Fruit fly (Drosophila melanogaster) whole organism, embryonic: ENCODE measurements around the gene CG6015.

Experiments used
- Abd-B ChIP-seq: fragments of 200-800 bp; sonication (Bioruptor generic); optimal IDR thresholded peaks from 2 replicates; lab custom pipeline; 2018; ENCODE audit warnings: missing biosample characterization, mild to moderate bottlenecking, missing genetic modification characterization, moderate library complexity
- Ada2b ChIP-seq: fragments of 200-800 bp; sonication (Bioruptor generic); IDR thresholded peaks from 2 replicates; pipeline ENCODE4 v1.3.6; 2022; ENCODE audit warnings: missing biosample characterization, missing genetic modification characterization
- Aef1 ChIP-seq: fragments of 200-800 bp; sonication (Bioruptor generic); IDR thresholded peaks from 3 replicates; pipeline ENCODE4 v1.3.6; 2022; ENCODE audit warnings: missing biosample characterization, missing genetic modification characterization
- Atf3 ChIP-seq: fragments of 200-800 bp; sonication (Bioruptor generic); optimal IDR thresholded peaks from 3 replicates; lab custom pipeline; 2016; ENCODE audit warnings: missing biosample characterization, missing genetic modification characterization
- BEAF-32 ChIP-seq: fragments of 200-800 bp; sonication (Bioruptor generic); optimal IDR thresholded peaks from 3 replicates; lab custom pipeline; 2017; ENCODE audit warnings: missing biosample characterization, missing genetic modification characterization, mild to moderate bottlenecking, moderate library complexity, missing genetic modification reagents
- CG11247 ChIP-seq: fragments of 200-800 bp; sonication (Bioruptor generic); IDR thresholded peaks from 2 replicates; pipeline ENCODE4 v1.3.6; 2022; ENCODE audit warnings: missing biosample characterization, missing genetic modification characterization
- CG11398 ChIP-seq: fragments of 200-800 bp; sonication (Bioruptor generic); optimal IDR thresholded peaks from 2 replicates; lab custom pipeline; 2016; ENCODE audit warnings: missing biosample characterization, missing genetic modification characterization
- CG11723 ChIP-seq: fragments of 200-800 bp; sonication (Bioruptor generic); optimal IDR thresholded peaks from 2 replicates; lab custom pipeline; 2017; ENCODE audit warnings: missing biosample characterization, mild to moderate bottlenecking, missing genetic modification characterization
- CG12942 ChIP-seq: fragments of 200-800 bp; sonication (Bioruptor generic); optimal IDR thresholded peaks from 3 replicates; lab custom pipeline; 2016; ENCODE audit warnings: missing biosample characterization, missing genetic modification characterization
- CG13296 ChIP-seq: fragments of 200-800 bp; sonication (Bioruptor generic); optimal IDR thresholded peaks from 3 replicates; lab custom pipeline; 2018; ENCODE audit warnings: missing biosample characterization, mild to moderate bottlenecking, missing genetic modification characterization
- CG14710 ChIP-seq: fragments of 200-800 bp; sonication (Bioruptor generic); optimal IDR thresholded peaks from 3 replicates; lab custom pipeline; 2019; ENCODE audit warnings: missing biosample characterization, mild to moderate bottlenecking, missing genetic modification characterization, moderate library complexity
- CG17912 ChIP-seq: fragments of 200-800 bp; sonication (Bioruptor generic); optimal IDR thresholded peaks from 2 replicates; lab custom pipeline; 2018; ENCODE audit warnings: missing biosample characterization, mild to moderate bottlenecking, missing genetic modification characterization
- CG2202 ChIP-seq: fragments of 200-800 bp; sonication (Bioruptor generic); optimal IDR thresholded peaks from 2 replicates; lab custom pipeline; 2018; ENCODE audit warnings: missing biosample characterization, mild to moderate bottlenecking, missing genetic modification characterization
- CG3163 ChIP-seq: fragments of 200-800 bp; sonication (Bioruptor generic); optimal IDR thresholded peaks from 3 replicates; lab custom pipeline; 2016; ENCODE audit warnings: missing biosample characterization, missing genetic modification characterization
- CG42726 ChIP-seq: fragments of 200-800 bp; sonication (Bioruptor generic); IDR thresholded peaks from 2 replicates; pipeline ENCODE4 v1.3.6; 2022; ENCODE audit warnings: missing biosample characterization, missing genetic modification characterization; ENCODE audit not compliant: partially characterized antibody
- CG4820 ChIP-seq: fragments of 200-800 bp; sonication (Bioruptor generic); optimal IDR thresholded peaks from 3 replicates; lab custom pipeline; 2016; ENCODE audit warnings: missing biosample characterization, missing genetic modification characterization
- CG7271 ChIP-seq: fragments of 200-800 bp; sonication (Bioruptor generic); optimal IDR thresholded peaks from 2 replicates; lab custom pipeline; 2018; ENCODE audit warnings: missing biosample characterization, mild to moderate bottlenecking, missing genetic modification characterization, moderate library complexity
- CG7839 ChIP-seq: fragments of 200-800 bp; sonication (Bioruptor generic); optimal IDR thresholded peaks from 3 replicates; lab custom pipeline; 2018; ENCODE audit warnings: missing biosample characterization, mild to moderate bottlenecking, missing genetic modification characterization, moderate library complexity
- Dbx ChIP-seq: fragments of 200-800 bp; sonication (Bioruptor generic); IDR thresholded peaks from 3 replicates; pipeline ENCODE4 v1.3.6; 2022; ENCODE audit warnings: missing biosample characterization, missing genetic modification characterization
- Dip3 ChIP-seq: fragments of 200-800 bp; sonication (Bioruptor generic); optimal IDR thresholded peaks from 3 replicates; lab custom pipeline; 2016; ENCODE audit warnings: missing biosample characterization, missing genetic modification characterization
- Doc3 ChIP-seq: fragments of 200-800 bp; sonication (Bioruptor generic); IDR thresholded peaks from 3 replicates; pipeline ENCODE4 v1.3.6; 2022; ENCODE audit warnings: missing biosample characterization, missing genetic modification characterization; ENCODE audit not compliant: partially characterized antibody
- Ets97D ChIP-seq: fragments of 200-800 bp; sonication (Bioruptor generic); optimal IDR thresholded peaks from 3 replicates; lab custom pipeline; 2016; ENCODE audit warnings: missing biosample characterization, missing genetic modification characterization
- Hmx ChIP-seq: fragments of 200-800 bp; sonication (Bioruptor generic); optimal IDR thresholded peaks from 2 replicates; lab custom pipeline; 2016; ENCODE audit warnings: missing biosample characterization, missing genetic modification characterization
- Hsf ChIP-seq: fragments of 200-800 bp; sonication (Bioruptor generic); optimal IDR thresholded peaks from 3 replicates; lab custom pipeline; 2016; ENCODE audit warnings: missing biosample characterization, missing genetic modification characterization
- Jarid2 ChIP-seq: fragments of 200-800 bp; sonication (Bioruptor generic); optimal IDR thresholded peaks from 3 replicates; lab custom pipeline; 2017; ENCODE audit warnings: mild to moderate bottlenecking, missing biosample characterization, missing genetic modification reagents, missing genetic modification characterization
- Lim3 ChIP-seq: fragments of 200-800 bp; sonication (Bioruptor generic); IDR thresholded peaks from 2 replicates; pipeline ENCODE4 v1.3.6; 2022; ENCODE audit warnings: missing biosample characterization, missing genetic modification characterization
- MESR4 ChIP-seq: fragments of 200-800 bp; sonication (Bioruptor generic); optimal IDR thresholded peaks from 2 replicates; lab custom pipeline; 2018; ENCODE audit warnings: missing biosample characterization, mild to moderate bottlenecking, missing genetic modification characterization, moderate library complexity
- Mad ChIP-seq: fragments of 200-800 bp; sonication (Bioruptor generic); optimal IDR thresholded peaks from 2 replicates; lab custom pipeline; 2016; ENCODE audit warnings: missing biosample characterization, missing genetic modification characterization
- NC2β ChIP-seq: fragments of 200-800 bp; sonication (Bioruptor generic); optimal IDR thresholded peaks from 2 replicates; lab custom pipeline; 2016; ENCODE audit warnings: missing biosample characterization, missing genetic modification characterization
- Nf-YC ChIP-seq: fragments of 200-800 bp; optimal IDR thresholded peaks from 3 replicates; lab custom pipeline; 2019; ENCODE audit warnings: missing biosample characterization, mild to moderate bottlenecking, missing genetic modification characterization, moderate library complexity
- Scr ChIP-seq: fragments of 200-800 bp; sonication (Bioruptor generic); IDR thresholded peaks from 2 replicates; pipeline ENCODE4 v1.3.6; 2022; ENCODE audit warnings: missing biosample characterization, missing genetic modification characterization; ENCODE audit not compliant: partially characterized antibody
- Side ChIP-seq: fragments of 200-800 bp; sonication (Bioruptor generic); optimal IDR thresholded peaks from 2 replicates; lab custom pipeline; 2016; ENCODE audit warnings: missing biosample characterization, missing genetic modification characterization
- Ssrp ChIP-seq: fragments of 200-800 bp; sonication (Bioruptor generic); optimal IDR thresholded peaks from 2 replicates; lab custom pipeline; 2018; ENCODE audit warnings: missing biosample characterization, mild to moderate bottlenecking, missing genetic modification characterization, moderate library complexity
- Usf ChIP-seq: fragments of 200-800 bp; sonication (Bioruptor generic); optimal IDR thresholded peaks from 2 replicates; lab custom pipeline; 2017; ENCODE audit warnings: missing genotype, missing biosample characterization, missing genetic modification characterization
- cas ChIP-seq: fragments of 200-800 bp; sonication (Bioruptor generic); IDR thresholded peaks from 2 replicates; pipeline ENCODE4 v1.3.6; 2022; ENCODE audit warnings: missing biosample characterization, missing genetic modification characterization
- chm ChIP-seq: fragments of 200-800 bp; sonication (Bioruptor generic); IDR thresholded peaks from 2 replicates; pipeline ENCODE4 v1.3.6; 2022; ENCODE audit warnings: missing biosample characterization, missing genetic modification characterization
- croc ChIP-seq: fragments of 200-800 bp; sonication (Bioruptor generic); conservative IDR thresholded peaks from 3 replicates; pipeline ENCODE4 v1.3.6; 2022; ENCODE audit warnings: missing biosample characterization, missing genetic modification characterization
- danr ChIP-seq: fragments of 200-800 bp; sonication (Bioruptor generic); IDR thresholded peaks from 2 replicates; pipeline ENCODE4 v1.3.6; 2022; ENCODE audit warnings: missing biosample characterization, missing genetic modification characterization
- dmrt11E ChIP-seq: fragments of 200-800 bp; sonication (Bioruptor generic); optimal IDR thresholded peaks from 3 replicates; lab custom pipeline; 2018; ENCODE audit warnings: missing biosample characterization, mild to moderate bottlenecking, missing genetic modification characterization, moderate library complexity
- eve ChIP-seq, 2 experiments: fragments of >200 bp; optimal IDR thresholded peaks; 2 replicates each; lab custom pipeline; 2017; ENCODE audit warnings: missing biosample characterization in 2 of 2, missing genetic modification characterization in 2 of 2
- gcm2 ChIP-seq: fragments of 200-800 bp; sonication (Bioruptor generic); optimal IDR thresholded peaks from 2 replicates; lab custom pipeline; 2016; ENCODE audit warnings: missing biosample characterization, missing genetic modification characterization
- grau ChIP-seq: fragments of 200-800 bp; optimal IDR thresholded peaks from 3 replicates; lab custom pipeline; 2019; ENCODE audit warnings: missing biosample characterization, mild to moderate bottlenecking, missing genetic modification characterization, moderate library complexity
- ind ChIP-seq: fragments of 200-800 bp; sonication (Bioruptor generic); optimal IDR thresholded peaks from 3 replicates; lab custom pipeline; 2016; ENCODE audit warnings: missing biosample characterization, missing genetic modification characterization
- knrl ChIP-seq: fragments of 200-800 bp; sonication (Bioruptor generic); IDR thresholded peaks from 3 replicates; pipeline ENCODE4 v1.3.6; 2022; ENCODE audit warnings: missing biosample characterization, missing genetic modification characterization; ENCODE audit not compliant: partially characterized antibody
- pita ChIP-seq: fragments of 200-800 bp; sonication (Bioruptor generic); optimal IDR thresholded peaks from 2 replicates; lab custom pipeline; 2017; ENCODE audit warnings: missing biosample characterization, mild to moderate bottlenecking, missing genetic modification characterization
- sima ChIP-seq: fragments of 200-800 bp; sonication (Bioruptor generic); optimal IDR thresholded peaks from 2 replicates; lab custom pipeline; 2016; ENCODE audit warnings: missing biosample characterization, missing genetic modification characterization
- stwl ChIP-seq: fragments of 200-800 bp; sonication (Bioruptor generic); optimal IDR thresholded peaks from 3 replicates; lab custom pipeline; 2018; ENCODE audit warnings: missing biosample characterization, mild to moderate bottlenecking, missing genetic modification characterization, moderate library complexity
- tin ChIP-seq: fragments of 200-800 bp; sonication (Bioruptor generic); optimal IDR thresholded peaks from 3 replicates; lab custom pipeline; 2016; ENCODE audit warnings: missing biosample characterization, missing genetic modification characterization
- trem ChIP-seq: fragments of 200-800 bp; optimal IDR thresholded peaks from 3 replicates; lab custom pipeline; 2019; ENCODE audit warnings: missing biosample characterization, mild to moderate bottlenecking, missing genetic modification characterization, moderate library complexity
- trh ChIP-seq: fragments of 200-800 bp; sonication (Bioruptor generic); optimal IDR thresholded peaks from 2 replicates; lab custom pipeline; 2016; ENCODE audit warnings: missing biosample characterization, missing genetic modification characterization
- ttk ChIP-seq: fragments of 200-800 bp; sonication (Bioruptor generic); IDR thresholded peaks from 2 replicates; pipeline ENCODE4 v2.1.2; 2022; ENCODE audit warnings: missing biosample characterization, missing genetic modification characterization

Gene CG6015

DNA sequence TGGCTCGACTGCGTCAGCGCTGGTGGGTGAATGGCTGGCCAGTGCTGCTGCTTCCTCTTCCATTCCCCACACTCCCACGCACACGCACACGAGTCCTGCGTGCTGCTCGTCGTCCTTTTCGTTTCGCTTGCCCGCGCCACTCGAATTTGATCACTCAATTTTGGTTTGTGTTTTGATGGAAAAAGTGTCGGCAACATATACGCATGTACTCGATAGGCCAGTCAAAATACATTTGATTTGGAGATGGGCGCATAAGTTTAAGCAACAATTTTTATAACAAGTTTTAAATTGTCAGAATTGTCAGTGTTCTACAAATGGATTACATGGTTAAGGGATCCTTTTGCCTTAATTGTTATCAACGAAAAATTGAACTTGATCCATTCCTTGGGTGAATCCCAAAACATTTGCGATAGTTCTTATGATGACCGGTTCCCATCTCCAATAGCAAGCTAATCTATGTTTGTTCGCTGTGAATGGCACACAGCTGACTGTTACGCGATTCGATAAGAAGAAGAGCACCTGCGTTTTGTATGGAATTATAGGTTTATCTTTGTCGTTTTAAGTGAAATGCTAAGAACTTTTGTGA, 11.0 kb downstream of the CG6015 start, which contains the start of the genes Mitofilin and mRpL35 (continued):
- TF ChIP-seq danr (GFP tag; lab: Robert Waterston, UW) (no peak), Atf3 (GFP tag; lab: Kevin White, UChicago) (no peak), BEAF-32 (GFP tag; lab: Kevin White, UChicago) (peak; percentile 89), grau (tag; lab: Kevin White, UChicago) (peak; percentile 41), Ada2b (GFP tag; lab: Robert Waterston, UW) (no peak), eve (GFP tag; optimal IDR thresholded peaks at IDR 0.05; lab: Kevin White, UChicago) (no peak), Ssrp (peak; percentile 10), cas (GFP tag; lab: Robert Waterston, UW) (no peak), Dip3 (peak; percentile 62), CG14710 (tag; lab: Kevin White, UChicago) (peak; percentile 64), Scr (peak; percentile 71), sima (GFP tag; lab: Kevin White, UChicago) (no peak), Ets97D (peak; percentile 46), CG7271 (tag; lab: Kevin White, UChicago) (no peak), Jarid2 (GFP tag; lab: Kevin White, UChicago) (no peak), Dbx (GFP tag; lab: Robert Waterston, UW) (no peak), trem (tag; lab: Kevin White, UChicago) (peak; percentile 6), Hmx (GFP tag; lab: Kevin White, UChicago) (no peak), chm (no peak), CG42726 (GFP tag; lab: Robert Waterston, UW) (no peak), ind (GFP tag; lab: Kevin White, UChicago) (peak; percentile 44), CG3163 (GFP tag; lab: Kevin White, UChicago) (peak; percentile 10), Side (peak; percentile 32), CG12942 (peak; percentile 4), CG17912 (GFP tag; lab: Kevin White, UChicago) (no peak), CG4820 (GFP tag; lab: Kevin White, UChicago) (peak; percentile 6), croc (GFP tag; lab: Robert Waterston, UW) (no peak), Mad (GFP tag; lab: Kevin White, UChicago) (no peak), tin (GFP tag; lab: Kevin White, UChicago) (peak; percentile 9), Abd-B (GFP tag; lab: Kevin White, UChicago) (peak; percentile 9), Nf-YC (tag; lab: Kevin White, UChicago) (peak; percentile 48), Hsf (peak; percentile 44), NC2β (GFP tag; lab: Kevin White, UChicago) (peak; percentile 53), gcm2 (GFP tag; lab: Kevin White, UChicago) (no peak), knrl (GFP tag; lab: Robert Waterston, UW) (peak; percentile 66; the same call in 2 of the 3 replicates), ttk (no peak), stwl (tag; lab: Kevin White, UChicago) (peak; percentile 41), pita (GFP tag; lab: Kevin White, UChicago) (no peak), CG13296 (GFP tag; lab: Kevin White, UChicago) (no peak), Usf (GFP tag; lab: Kevin White, UChicago) (no peak), Doc3 (GFP tag; lab: Robert Waterston, UW) (0 out of 3 replicates have a peak, but pooled peaks have one; percentile 37), CG11723 (no peak), dmrt11E (tag; lab: Kevin White, UChicago) (peak; percentile 1), CG11398 (GFP tag; lab: Kevin White, UChicago) (no peak), trh (GFP tag; lab: Kevin White, UChicago) (no peak), Aef1 (GFP tag; lab: Robert Waterston, UW) (0 out of 3 replicates have a peak, but pooled peaks have one; percentile 17), Lim3 (GFP tag; lab: Robert Waterston, UW) (no peak), MESR4 (GFP tag; lab: Kevin White, UChicago) (peak; percentile 34), CG7839 (peak; percentile 15), CG11247 (GFP tag; lab: Robert Waterston, UW) (no peak), CG2202 (tag; lab: Kevin White, UChicago) (no peak)
